Fruit fly (Drosophila melanogaster) whole organism, embryonic: ENCODE data around the gene CG33108.

Experiments
- Antp ChIP-seq: fragments of 200-800 bp; sonication (Bioruptor generic); optimal IDR thresholded peaks from 3 replicates; lab custom pipeline; 2016; ENCODE audit warnings: missing biosample characterization, missing genetic modification characterization
- CG11085 ChIP-seq: fragments of 200-800 bp; sonication (Bioruptor generic); IDR thresholded peaks from 2 replicates; pipeline ENCODE4 v1.3.6; 2022; ENCODE audit warnings: missing biosample characterization, missing genetic modification characterization
- CG11247 ChIP-seq: fragments of 200-800 bp; sonication (Bioruptor generic); IDR thresholded peaks from 2 replicates; pipeline ENCODE4 v1.3.6; 2022; ENCODE audit warnings: missing biosample characterization, missing genetic modification characterization
- CG11398 ChIP-seq: fragments of 200-800 bp; sonication (Bioruptor generic); optimal IDR thresholded peaks from 2 replicates; lab custom pipeline; 2016; ENCODE audit warnings: missing biosample characterization, missing genetic modification characterization
- CG11504 ChIP-seq: fragments of 200-800 bp; sonication (Bioruptor generic); optimal IDR thresholded peaks from 3 replicates; lab custom pipeline; 2019; ENCODE audit warnings: missing biosample characterization, mild to moderate bottlenecking, missing genetic modification characterization, moderate library complexity
- CG12219 ChIP-seq: fragments of 200-800 bp; sonication (Bioruptor generic); optimal IDR thresholded peaks from 3 replicates; lab custom pipeline; 2018; ENCODE audit warnings: missing biosample characterization, mild to moderate bottlenecking, missing genetic modification characterization
- CG1233 ChIP-seq: fragments of 200-800 bp; sonication (Bioruptor generic); optimal IDR thresholded peaks from 4 replicates; lab custom pipeline; 2018; ENCODE audit warnings: missing biosample characterization, mild to moderate bottlenecking, missing genetic modification characterization
- CG12942 ChIP-seq: fragments of 200-800 bp; sonication (Bioruptor generic); optimal IDR thresholded peaks from 3 replicates; lab custom pipeline; 2016; ENCODE audit warnings: missing biosample characterization, missing genetic modification characterization
- CG13123 ChIP-seq: fragments of 200-800 bp; sonication (Bioruptor generic); optimal IDR thresholded peaks from 2 replicates; lab custom pipeline; 2016; ENCODE audit warnings: missing biosample characterization, missing genetic modification characterization
- CG14050 ChIP-seq: fragments of 200-800 bp; sonication (Bioruptor generic); IDR thresholded peaks from 3 replicates; pipeline ENCODE4 v1.3.6; 2022; ENCODE audit warnings: missing biosample characterization, missing genetic modification characterization
- CG14667 ChIP-seq: fragments of 200-800 bp; sonication (Bioruptor generic); IDR thresholded peaks from 2 replicates; pipeline ENCODE4 v1.3.6; 2022; ENCODE audit warnings: missing biosample characterization, missing genetic modification characterization
- CG14710 ChIP-seq: fragments of 200-800 bp; sonication (Bioruptor generic); optimal IDR thresholded peaks from 3 replicates; lab custom pipeline; 2019; ENCODE audit warnings: missing biosample characterization, mild to moderate bottlenecking, missing genetic modification characterization, moderate library complexity
- CG14860 ChIP-seq: fragments of 200-800 bp; sonication (Bioruptor generic); IDR thresholded peaks from 3 replicates; pipeline ENCODE4 v1.3.6; 2022; ENCODE audit warnings: missing biosample characterization, missing genetic modification characterization; ENCODE audit not compliant: partially characterized antibody
- CG15269 ChIP-seq: fragments of 200-800 bp; sonication (Bioruptor generic); optimal IDR thresholded peaks from 2 replicates; lab custom pipeline; 2018; ENCODE audit warnings: missing biosample characterization, mild to moderate bottlenecking, missing genetic modification characterization, moderate library complexity
- CG17612 ChIP-seq: fragments of 200-800 bp; sonication (Bioruptor generic); IDR thresholded peaks from 2 replicates; pipeline ENCODE4 v1.3.6; 2022; ENCODE audit warnings: missing biosample characterization, missing genetic modification characterization
- CG1792 ChIP-seq: fragments of 200-800 bp; sonication (Bioruptor generic); optimal IDR thresholded peaks from 2 replicates; lab custom pipeline; 2016; ENCODE audit warnings: missing biosample characterization, missing genetic modification characterization
- CG2116 ChIP-seq: fragments of 200-800 bp; sonication (Bioruptor generic); optimal IDR thresholded peaks from 3 replicates; lab custom pipeline; 2018; ENCODE audit warnings: missing biosample characterization, mild to moderate bottlenecking, missing genetic modification characterization
- CG3065 ChIP-seq: fragments of 200-800 bp; sonication (Bioruptor generic); optimal IDR thresholded peaks from 2 replicates; lab custom pipeline; 2016; ENCODE audit warnings: missing biosample characterization, missing genetic modification characterization
- CG4820 ChIP-seq: fragments of 200-800 bp; sonication (Bioruptor generic); optimal IDR thresholded peaks from 3 replicates; lab custom pipeline; 2016; ENCODE audit warnings: missing biosample characterization, missing genetic modification characterization
- CG6654 ChIP-seq: fragments of 200-800 bp; sonication (Bioruptor generic); optimal IDR thresholded peaks from 2 replicates; lab custom pipeline; 2017; ENCODE audit warnings: missing biosample characterization, mild to moderate bottlenecking, missing genetic modification characterization
- CG6791 ChIP-seq: fragments of 200-800 bp; sonication (Bioruptor generic); IDR thresholded peaks from 3 replicates; pipeline ENCODE4 v1.3.6; 2022; ENCODE audit warnings: missing biosample characterization, missing genetic modification characterization; ENCODE audit not compliant: partially characterized antibody
- CG8388 ChIP-seq: fragments of 200-800 bp; sonication (Bioruptor generic); optimal IDR thresholded peaks from 2 replicates; lab custom pipeline; 2019; ENCODE audit warnings: missing biosample characterization, mild to moderate bottlenecking, missing genetic modification characterization, moderate library complexity
- CG9215 ChIP-seq: fragments of 200-800 bp; sonication (Bioruptor generic); IDR thresholded peaks from 2 replicates; pipeline ENCODE4 v1.3.6; 2022; ENCODE audit warnings: missing biosample characterization, missing genetic modification characterization
- CG9609 ChIP-seq: fragments of 200-800 bp; sonication (Bioruptor generic); optimal IDR thresholded peaks from 3 replicates; lab custom pipeline; 2016; ENCODE audit warnings: missing biosample characterization, missing genetic modification characterization
- CG9727 ChIP-seq: fragments of 200-800 bp; sonication (Bioruptor generic); optimal IDR thresholded peaks from 3 replicates; lab custom pipeline; 2017; ENCODE audit warnings: missing biosample characterization, mild to moderate bottlenecking, missing genetic modification characterization
- D19B ChIP-seq: fragments of 200-800 bp; sonication (Bioruptor generic); optimal IDR thresholded peaks from 2 replicates; lab custom pipeline; 2017; ENCODE audit warnings: missing biosample characterization, mild to moderate bottlenecking, missing genetic modification characterization
- Gsc ChIP-seq: fragments of 200-800 bp; sonication (Bioruptor generic); IDR thresholded peaks from 2 replicates; pipeline ENCODE4 v1.3.6; 2022; ENCODE audit warnings: missing biosample characterization, missing genetic modification characterization
- Hr39 ChIP-seq: fragments of >200 bp; optimal IDR thresholded peaks from 2 replicates; lab custom pipeline; 2017
- MESR4 ChIP-seq: fragments of 200-800 bp; sonication (Bioruptor generic); optimal IDR thresholded peaks from 2 replicates; lab custom pipeline; 2018; ENCODE audit warnings: missing biosample characterization, mild to moderate bottlenecking, missing genetic modification characterization, moderate library complexity
- PHDP ChIP-seq: fragments of 200-800 bp; sonication (Bioruptor generic); optimal IDR thresholded peaks from 3 replicates; lab custom pipeline; 2018; ENCODE audit warnings: missing biosample characterization, mild to moderate bottlenecking, missing genetic modification characterization, moderate library complexity
- Sox102F ChIP-seq: fragments of 200-800 bp; sonication (Bioruptor generic); optimal IDR thresholded peaks from 2 replicates; lab custom pipeline; 2018; ENCODE audit warnings: missing biosample characterization, mild to moderate bottlenecking, missing genetic modification characterization, moderate library complexity
- Usf ChIP-seq: fragments of 200-800 bp; sonication (Bioruptor generic); optimal IDR thresholded peaks from 2 replicates; lab custom pipeline; 2017; ENCODE audit warnings: missing genotype, missing biosample characterization, missing genetic modification characterization
- ara ChIP-seq: fragments of 200-800 bp; sonication (Bioruptor generic); IDR thresholded peaks from 2 replicates; pipeline ENCODE4 v1.3.6; 2022; ENCODE audit warnings: missing biosample characterization, missing genetic modification characterization
- chif ChIP-seq, 2 experiments: fragments of 200-800 bp; sonication (Bioruptor generic); optimal IDR thresholded peaks; 3 replicates each; lab custom pipeline; 2016; ENCODE audit warnings: missing biosample characterization in 2 of 2, missing genetic modification characterization in 2 of 2
- ci ChIP-seq: fragments of 200-800 bp; sonication (Bioruptor generic); IDR thresholded peaks from 3 replicates; pipeline ENCODE4 v1.3.6; 2022; ENCODE audit warnings: missing biosample characterization, missing genetic modification characterization
- crc ChIP-seq: fragments of 200-800 bp; sonication (Bioruptor generic); optimal IDR thresholded peaks from 2 replicates; lab custom pipeline; 2016; ENCODE audit warnings: missing biosample characterization, missing genetic modification characterization
- crp ChIP-seq, 2 experiments: fragments of 200-800 bp; sonication (Bioruptor generic); optimal IDR thresholded peaks; 2 replicates in 1 of 2; 3 replicates in 1 of 2; lab custom pipeline; 2017; ENCODE audit warnings: missing biosample characterization in 2 of 2, missing genetic modification characterization in 2 of 2, mild to moderate bottlenecking in 1 of 2, moderate library complexity in 1 of 2
- dimm ChIP-seq: fragments of 200-800 bp; sonication (Bioruptor generic); IDR thresholded peaks from 2 replicates; pipeline ENCODE4 v1.3.6; 2022; ENCODE audit warnings: missing biosample characterization, missing genetic modification characterization
- dmrt11E ChIP-seq: fragments of 200-800 bp; sonication (Bioruptor generic); optimal IDR thresholded peaks from 3 replicates; lab custom pipeline; 2018; ENCODE audit warnings: missing biosample characterization, mild to moderate bottlenecking, missing genetic modification characterization, moderate library complexity
- dpn ChIP-seq, 2 experiments: fragments of 200-800 bp; sonication (Bioruptor generic); optimal IDR thresholded peaks; 3 replicates each; lab custom pipeline; 2016; ENCODE audit warnings: missing biosample characterization in 2 of 2, missing genetic modification characterization in 2 of 2
- fd3F ChIP-seq: fragments of 200-800 bp; sonication (Bioruptor generic); optimal IDR thresholded peaks from 2 replicates; lab custom pipeline; 2018; ENCODE audit warnings: missing biosample characterization, mild to moderate bottlenecking, missing genetic modification characterization, moderate library complexity
- fu2 ChIP-seq: fragments of 200-800 bp; sonication (Bioruptor generic); optimal IDR thresholded peaks from 2 replicates; lab custom pipeline; 2016; ENCODE audit warnings: missing biosample characterization, missing genetic modification characterization
- ind ChIP-seq: fragments of 200-800 bp; sonication (Bioruptor generic); optimal IDR thresholded peaks from 3 replicates; lab custom pipeline; 2016; ENCODE audit warnings: missing biosample characterization, missing genetic modification characterization
- klu ChIP-seq: fragments of 200-800 bp; sonication (Bioruptor generic); IDR thresholded peaks from 2 replicates; pipeline ENCODE4 v1.3.6; 2022; ENCODE audit warnings: missing biosample characterization, missing genetic modification characterization
- lov ChIP-seq, 2 experiments: fragments of 200-800 bp in 1 of 2; fragments of >200 bp in 1 of 2; sonication (Bioruptor generic) in 1 of 2; IDR thresholded peaks in 1 of 2; optimal IDR thresholded peaks in 1 of 2; 2 replicates in 1 of 2; 3 replicates in 1 of 2; pipeline versions ENCODE4 v1.3.6 to Lab custom; 2017 to 2022; ENCODE audit warnings: missing biosample characterization in 1 of 2, missing genetic modification characterization in 1 of 2
- ro ChIP-seq: fragments of 200-800 bp; sonication (Bioruptor generic); IDR thresholded peaks from 2 replicates; pipeline ENCODE4 v1.3.6; 2022; ENCODE audit warnings: missing biosample characterization, missing genetic modification characterization
- so ChIP-seq: fragments of 200-800 bp; sonication (Bioruptor generic); IDR thresholded peaks from 3 replicates; pipeline ENCODE4 v1.3.6; 2022; ENCODE audit warnings: missing biosample characterization, missing genetic modification characterization
- tap ChIP-seq: fragments of 200-800 bp; optimal IDR thresholded peaks from 3 replicates; lab custom pipeline; 2019; ENCODE audit warnings: missing biosample characterization, mild to moderate bottlenecking, missing genetic modification characterization, moderate library complexity
- tx ChIP-seq: fragments of 200-800 bp; sonication (Bioruptor generic); optimal IDR thresholded peaks from 2 replicates; lab custom pipeline; 2016; ENCODE audit warnings: missing biosample characterization, missing genetic modification characterization
- usp ChIP-seq: fragments of >200 bp; optimal IDR thresholded peaks from 2 replicates; lab custom pipeline; 2017; ENCODE audit warnings: missing biosample characterization, missing genetic modification characterization

The CG33108 gene

dm6 chr3R:24006449-24007159 is 11.1 kb downstream of the CG33108 start (continued):
- TF ChIP-seq MESR4 (GFP tag; lab: Kevin White, UChicago) (no peak), CG12219 (no peak), CG11085 (GFP tag; lab: Robert Waterston, UW) (no peak), D19B (no peak), CG11247 (no peak), PHDP (tag; lab: Kevin White, UChicago) (no peak), Gsc (GFP tag; lab: Robert Waterston, UW) (no peak), CG3065 (GFP tag; lab: Kevin White, UChicago) (no peak), ara (GFP tag; lab: Robert Waterston, UW) (no peak), CG6791 (no peak), ind (GFP tag; lab: Kevin White, UChicago) (no peak), CG9215 (GFP tag; lab: Robert Waterston, UW) (no peak), CG1792 (no peak), crc (GFP tag; lab: Kevin White, UChicago) (no peak), CG2116 (GFP tag; lab: Kevin White, UChicago) (no peak), Hr39 (lab: Kevin White, UChicago) (no peak), ro (GFP tag; lab: Robert Waterston, UW) (no peak), dmrt11E (tag; lab: Kevin White, UChicago) (no peak), crp (GFP tag; optimal IDR thresholded peaks at IDR 0.05; lab: Kevin White, UChicago) (no peak), dimm (no peak), CG14860 (no peak), CG11398 (GFP tag; lab: Kevin White, UChicago) (no peak), CG1233 (no peak), chif (GFP tag; optimal IDR thresholded peaks at IDR 0.05; lab: Kevin White, UChicago) (no peak), Sox102F (GFP tag; lab: Kevin White, UChicago) (peak; percentile 8), CG6654 (GFP tag; lab: Kevin White, UChicago) (no peak), CG14667 (GFP tag; lab: Robert Waterston, UW) (0 out of 2 replicates have a peak, but pooled peaks have one; percentile 18), CG12942 (GFP tag; lab: Kevin White, UChicago) (no peak), lov (optimal IDR thresholded peaks at IDR 0.05; lab: Kevin White, UChicago) (no peak), lov (GFP tag; IDR thresholded peaks at IDR 0.05; lab: Robert Waterston, UW) (no peak), CG15269 (tag; lab: Kevin White, UChicago) (no peak), CG11504 (tag; lab: Kevin White, UChicago) (peak; percentile 21), klu (GFP tag; lab: Robert Waterston, UW) (peak; percentile 25; the same call in 1 of the 2 replicates), dpn (GFP tag; optimal IDR thresholded peaks at IDR 0.05; lab: Kevin White, UChicago) (no peak), fd3F (no peak), ci (peak; percentile 45; the same call in 2 of the 3 replicates), CG17612 (no peak), tx (no peak), CG14050 (GFP tag; lab: Robert Waterston, UW) (no peak), CG9609 (GFP tag; lab: Kevin White, UChicago) (no peak), tap (no peak), CG9727 (no peak), usp (GFP tag; lab: Kevin White, UChicago) (no peak), Usf (no peak), so (GFP tag; lab: Robert Waterston, UW) (peak; percentile 17; the same call in 1 of the 3 replicates), CG8388 (GFP tag; lab: Kevin White, UChicago) (no peak), fu2 (no peak), CG13123 (GFP tag; lab: Kevin White, UChicago) (no peak), Antp (GFP tag; lab: Kevin White, UChicago) (no peak), CG14710 (tag; lab: Kevin White, UChicago) (peak; percentile 3), CG4820 (GFP tag; lab: Kevin White, UChicago) (no peak)
